Worm (Caenorhabditis elegans) whole organism, midembryonic: ENCODE data around the gene upb-1.

Experiments used
- T22C8.4 ChIP-seq: fragments of 200-800 bp; sonication (Bioruptor generic); IDR thresholded peaks from 2 replicates; pipeline ENCODE4 v1.3.6; 2022; ENCODE audit warnings: missing genetic modification characterization, missing compliant biosample characterization
- cog-1 ChIP-seq: sonication (generic microtip); optimal IDR thresholded peaks from 2 replicates; lab custom pipeline; 2016; ENCODE audit warnings: missing genetic modification characterization, missing compliant biosample characterization
- flt-1 ChIP-seq: fragments of 200-800 bp; sonication (Bioruptor generic); IDR thresholded peaks from 2 replicates; pipeline ENCODE4 v1.3.6; 2022; ENCODE audit warnings: missing genetic modification characterization, missing compliant biosample characterization
- klf-2 ChIP-seq: fragments of 200-800 bp; sonication (Bioruptor generic); conservative IDR thresholded peaks from 2 replicates; pipeline ENCODE4 v1.3.6; 2022; ENCODE audit warnings: missing genetic modification reagents, missing genetic modification characterization, missing compliant biosample characterization
- med-1 ChIP-seq: sonication (generic microtip); optimal IDR thresholded peaks from 2 replicates; lab custom pipeline; 2017; ENCODE audit warnings: missing genetic modification characterization, mild to moderate bottlenecking, missing compliant biosample characterization, antibody characterized with exemption, missing genetic modification reagents; ENCODE audit not compliant: insufficient read depth
- ref-1 ChIP-seq: fragments of 200-800 bp; sonication (Bioruptor generic); conservative IDR thresholded peaks from 2 replicates; pipeline ENCODE4 v1.3.6; 2022; ENCODE audit warnings: missing genetic modification reagents, missing genetic modification characterization, missing compliant biosample characterization
- tab-1 ChIP-seq: fragments of 200-800 bp; sonication (Bioruptor generic); IDR thresholded peaks from 2 replicates; pipeline ENCODE4 v1.3.6; 2022; ENCODE audit warnings: missing genetic modification characterization, missing compliant biosample characterization
- ztf-23 ChIP-seq: fragments of 200-800 bp; sonication (Bioruptor generic); IDR thresholded peaks from 2 replicates; pipeline ENCODE4 v1.3.6; 2022; ENCODE audit warnings: missing genetic modification reagents, missing genetic modification characterization, missing compliant biosample characterization
- ztf-29 ChIP-seq: fragments of 200-800 bp; sonication (Bioruptor generic); IDR thresholded peaks from 2 replicates; pipeline ENCODE4 v1.3.6; 2022; ENCODE audit warnings: missing genetic modification reagents, missing genetic modification characterization, missing compliant biosample characterization

upb-1 gene

ce11 chrII:6283074-6283473 lies 6.8 kb downstream of the upb-1 start, which contains the start of gene F13H8.1:
Gene F13H8.1 (plus strand): TSS chrII:6283384.
- TF ChIP-seq ref-1 (GFP tag; lab: Robert Waterston, UW) (no peak), T22C8.4 (GFP tag; lab: Robert Waterston, UW) (no peak), tab-1 (GFP tag; lab: Robert Waterston, UW) (no peak), flt-1 (GFP tag; lab: Robert Waterston, UW) (no peak), klf-2 (GFP tag; lab: Robert Waterston, UW) (no peak), ztf-29 (GFP tag; lab: Robert Waterston, UW) (no peak), cog-1 (tag; lab: Kevin White, UChicago) (no peak), med-1 (no peak), ztf-23 (GFP tag; lab: Robert Waterston, UW) (no peak)

DNA sequence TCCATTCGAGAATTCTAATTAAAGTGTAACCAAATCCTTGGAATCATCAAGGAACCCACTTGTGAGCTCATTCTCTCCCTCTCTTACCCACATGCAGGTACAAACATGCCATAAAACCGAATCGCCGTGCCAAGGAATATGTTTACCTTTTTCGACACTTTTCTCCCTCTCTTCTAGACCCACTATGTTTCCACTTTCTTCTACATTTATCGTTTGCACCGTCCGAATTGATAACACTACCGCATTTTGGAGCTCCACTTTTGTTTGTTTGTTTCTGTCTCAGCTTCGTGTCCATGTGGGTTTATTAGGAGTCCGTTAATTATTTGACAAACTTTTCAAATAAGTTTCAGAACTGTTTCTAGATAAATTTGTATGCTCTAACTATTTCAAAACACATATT lies 8.0 kb downstream of the upb-1 start:
- TF ChIP-seq med-1 (no peak), ref-1 (GFP tag; lab: Robert Waterston, UW) (no peak)

DNA sequence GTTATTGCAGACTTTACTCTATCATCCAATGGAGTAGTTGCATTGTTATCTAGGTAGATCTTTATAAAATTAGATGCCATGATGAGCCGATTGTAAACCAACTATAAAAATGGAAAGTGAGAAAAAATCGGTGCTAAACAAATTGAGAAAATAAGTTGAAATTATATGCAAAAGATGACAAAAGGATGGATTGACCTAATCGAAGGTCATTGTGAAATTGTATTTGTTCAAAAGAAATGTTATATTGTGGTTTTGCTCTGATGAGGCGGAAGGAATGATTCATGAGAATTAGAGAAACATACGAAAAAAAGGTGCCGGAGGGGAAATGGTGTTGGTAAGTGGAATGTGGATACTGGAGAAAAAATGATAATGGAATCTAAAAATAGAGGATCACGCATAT lies 8.9 kb downstream of the upb-1 start, which contains the start of gene scly-1:
Gene scly-1 (minus strand): TSS at position 101 of the 400 bp plus-strand sequence.
- no peak for TF ChIP-seq ztf-23 (GFP tag; lab: Robert Waterston, UW)
- no peak for TF ChIP-seq flt-1 (GFP tag; lab: Robert Waterston, UW)
- TF ChIP-seq cog-1 (tag; lab: Kevin White, UChicago) = no peak
- TF ChIP-seq med-1 = no peak
- no peak for TF ChIP-seq ztf-29 (GFP tag; lab: Robert Waterston, UW)
- no peak for TF ChIP-seq tab-1 (GFP tag; lab: Robert Waterston, UW)
- no peak for TF ChIP-seq ref-1 (GFP tag; lab: Robert Waterston, UW)
- no peak for TF ChIP-seq T22C8.4 (GFP tag; lab: Robert Waterston, UW)
- TF ChIP-seq klf-2 (GFP tag; lab: Robert Waterston, UW) = no peak

ce11 chrII:6273916-6274315 lies 16.0 kb downstream of the upb-1 start, which contains the start of gene bpl-1:
Gene bpl-1 (plus strand): TSS chrII:6274216.
- TF ChIP-seq ref-1 (GFP tag; lab: Robert Waterston, UW) = no peak
- no peak for TF ChIP-seq ztf-23 (GFP tag; lab: Robert Waterston, UW)
- TF ChIP-seq cog-1 (tag; lab: Kevin White, UChicago) = no peak
- TF ChIP-seq med-1 = no peak
- TF ChIP-seq ztf-29 (GFP tag; lab: Robert Waterston, UW) = no peak
- no peak for TF ChIP-seq flt-1 (GFP tag; lab: Robert Waterston, UW)
- TF ChIP-seq tab-1 (GFP tag; lab: Robert Waterston, UW) = no peak
- no peak for TF ChIP-seq klf-2 (GFP tag; lab: Robert Waterston, UW)
- TF ChIP-seq T22C8.4 (GFP tag; lab: Robert Waterston, UW) = no peak

- TF ChIP-seq klf-2 (GFP tag; lab: Robert Waterston, UW) (0 out of 2 replicates have a peak, but pooled peaks have one; percentile 37), tab-1 (GFP tag; lab: Robert Waterston, UW) (peak; percentile 35; the same call in 1 of the 2 replicates), cog-1 (tag; lab: Kevin White, UChicago) (peak; percentile 43), med-1 (no peak), ref-1 (GFP tag; lab: Robert Waterston, UW) (no peak), ztf-23 (GFP tag; lab: Robert Waterston, UW) (peak; percentile 86; the same call in 1 of the 2 replicates), flt-1 (GFP tag; lab: Robert Waterston, UW) (peak; percentile 81), T22C8.4 (GFP tag; lab: Robert Waterston, UW) (peak; percentile 25; the same call in 1 of the 2 replicates)
These were observed 20.0 kb downstream of the upb-1 start, which contains the start of gene F13H8.2 for ce11 chrII:6269805-6270414. Gene F13H8.2 (plus strand): TSS chrII:6270364.

DNA sequence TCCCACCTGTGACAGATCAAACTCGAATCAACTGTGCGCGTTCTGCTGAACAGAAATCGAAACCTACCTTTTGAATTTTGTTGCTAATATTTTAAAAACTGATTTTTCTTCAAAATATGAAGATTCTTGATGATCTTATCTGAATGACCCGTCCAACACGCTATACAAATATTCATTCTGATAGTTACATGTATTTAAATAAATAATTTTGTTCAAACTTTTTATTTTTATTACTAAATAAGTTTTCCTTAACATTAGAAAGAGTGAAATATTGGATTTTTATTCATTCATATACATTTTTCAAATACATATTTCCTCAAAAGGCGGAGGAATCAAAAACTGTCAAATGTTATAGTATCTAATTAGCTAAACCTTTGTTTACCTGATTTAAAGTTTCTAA lies 21.9 kb downstream of the upb-1 start, which contains the start of gene F13H8.8:
Gene F13H8.8 (minus strand): TSS at position 101 of the 400 bp plus-strand sequence.
- TF ChIP-seq T22C8.4 (GFP tag; lab: Robert Waterston, UW) = no peak
- no peak for TF ChIP-seq med-1
- no peak for TF ChIP-seq klf-2 (GFP tag; lab: Robert Waterston, UW)
- TF ChIP-seq ztf-23 (GFP tag; lab: Robert Waterston, UW) = no peak
- no peak for TF ChIP-seq ztf-29 (GFP tag; lab: Robert Waterston, UW)
- no peak for TF ChIP-seq flt-1 (GFP tag; lab: Robert Waterston, UW)
- TF ChIP-seq ref-1 (GFP tag; lab: Robert Waterston, UW) = no peak
- TF ChIP-seq cog-1 (tag; lab: Kevin White, UChicago) = no peak
- TF ChIP-seq tab-1 (GFP tag; lab: Robert Waterston, UW) = no peak

- TF ChIP-seq cog-1 (tag; lab: Kevin White, UChicago) (no peak), med-1 (no peak), ztf-23 (GFP tag; lab: Robert Waterston, UW) (no peak), flt-1 (GFP tag; lab: Robert Waterston, UW) (no peak), klf-2 (GFP tag; lab: Robert Waterston, UW) (no peak), ref-1 (GFP tag; lab: Robert Waterston, UW) (no peak), ztf-29 (GFP tag; lab: Robert Waterston, UW) (no peak), T22C8.4 (GFP tag; lab: Robert Waterston, UW) (no peak), tab-1 (GFP tag; lab: Robert Waterston, UW) (no peak)
These were observed 26.2 kb downstream of the upb-1 start, which contains the start of gene F13H8.3 for ce11 chrII:6263685-6264084. Gene F13H8.3 (plus strand): TSS chrII:6263985.

- TF ChIP-seq ztf-29 (GFP tag; lab: Robert Waterston, UW) = no peak
- TF ChIP-seq ztf-23 (GFP tag; lab: Robert Waterston, UW) = no peak
- no peak for TF ChIP-seq ref-1 (GFP tag; lab: Robert Waterston, UW)
- TF ChIP-seq cog-1 (tag; lab: Kevin White, UChicago) = no peak
- no peak for TF ChIP-seq med-1
- no peak for TF ChIP-seq T22C8.4 (GFP tag; lab: Robert Waterston, UW)
- no peak for TF ChIP-seq klf-2 (GFP tag; lab: Robert Waterston, UW)
These were observed 27.7 kb downstream of the upb-1 start, which contains the start of gene F13H8.12 for ce11 chrII:6262222-6262621. Gene F13H8.12 (plus strand): TSS chrII:6262522.

DNA sequence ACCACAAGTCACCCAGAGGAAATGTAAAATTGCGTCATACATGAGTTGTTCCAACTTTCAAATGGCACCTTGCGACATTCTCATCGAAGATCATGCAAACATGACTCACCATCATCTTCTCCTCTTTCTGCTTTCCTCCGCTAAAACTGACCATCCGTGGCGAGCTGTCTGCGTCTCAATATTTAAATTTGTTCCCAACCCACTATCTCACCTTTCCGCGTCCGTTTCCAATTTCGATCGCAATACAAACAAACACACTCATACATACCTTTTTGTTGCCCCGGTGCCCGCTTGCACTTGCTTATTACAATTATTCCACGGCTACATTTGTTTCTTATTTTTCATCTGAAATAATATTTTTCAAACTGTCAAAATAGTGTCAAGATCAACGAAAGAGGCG lies 29.2 kb downstream of the upb-1 start, which contains the start of gene nmgp-1:
Gene nmgp-1 (plus strand): TSS at position 174 of the 400 bp plus-strand sequence.
- TF ChIP-seq flt-1 (GFP tag; lab: Robert Waterston, UW) (no peak), klf-2 (GFP tag; lab: Robert Waterston, UW) (no peak), ztf-29 (GFP tag; lab: Robert Waterston, UW) (no peak), cog-1 (tag; lab: Kevin White, UChicago) (no peak), ref-1 (GFP tag; lab: Robert Waterston, UW) (no peak)
